Worm (Caenorhabditis elegans): Measurements from ENCODE around the gene jamp-1.

DNA sequence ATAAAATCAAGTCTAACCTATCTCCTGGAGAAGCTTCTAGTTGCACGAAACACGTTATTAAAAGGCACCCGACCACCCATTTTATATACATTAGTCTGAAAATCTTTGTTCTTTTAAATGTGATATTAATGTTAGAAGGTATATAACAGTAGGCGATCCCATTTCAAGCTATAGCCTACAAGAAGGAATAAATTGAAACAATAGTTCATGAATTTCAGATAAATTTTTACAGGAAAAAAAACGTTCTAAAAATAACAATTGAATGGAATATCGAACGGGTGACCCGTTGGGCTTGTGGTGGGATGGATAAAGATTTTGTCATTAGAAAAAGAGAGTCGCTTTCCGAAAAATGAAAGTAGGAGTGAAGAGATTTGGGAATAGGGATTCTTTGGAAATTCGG lies 3.2 kb downstream of the jamp-1 start, which contains the start of gene pgap-3:
- TF ChIP-seq nhr-6 (tag; optimal IDR thresholded peaks at IDR 0.05) (no peak), nhr-77 (tag; optimal IDR thresholded peaks at IDR 0.05) (no peak), unc-55 (GFP tag; optimal IDR thresholded peaks at IDR 0.05) (no peak), fos-1 (tag; optimal IDR thresholded peaks at IDR 0.05) (no peak), nhr-12 (tag; optimal IDR thresholded peaks at IDR 0.05) (no peak), mab-5 (tag; optimal IDR thresholded peaks at IDR 0.05) (no peak), C34F6.9 (tag; optimal IDR thresholded peaks at IDR 0.05) (no peak), unc-62 (GFP tag; optimal IDR thresholded peaks at IDR 0.05) (no peak)
